Worm (Caenorhabditis elegans) whole organism, dauer: ENCODE results near the gene ceh-87.
"Not testable (repeated sequence)": the region's sequence is repeated elsewhere in the genome, so short reads cannot be mapped to it uniquely, and the experiment has no call there.

Experiments
- unc-62 ChIP-seq: sonication (generic microtip); optimal IDR thresholded peaks from 2 replicates; lab custom pipeline; 2017; ENCODE audit warnings: missing biosample characterization, missing genetic modification reagents, missing genetic modification characterization

The ceh-87 gene

ce11 chrII:2688616-2689015 lies 4.5 kb upstream of the ceh-87 start, which contains the start of gene nspf-2:
TSS of gene nspf-2 (plus strand) at chrII:2688916.
- TF ChIP-seq unc-62 (GFP tag; lab: Kevin White, UChicago), result not testable (repeated sequence)

- no peak for TF ChIP-seq unc-62 (GFP tag; lab: Kevin White, UChicago)
Observed at ce11 chrII:2686985-2687675, 3.0 kb upstream of the ceh-87 start, which contains the start of the genes sup-9 and nspf-1. TSS of gene sup-9 (minus strand) at chrII:2687027. TSS of gene nspf-1 (plus strand) at chrII:2687625.

- no peak for TF ChIP-seq unc-62 (GFP tag; lab: Kevin White, UChicago)
Observed at ce11 chrII:2684783-2685182, 675 bp upstream of the ceh-87 start.

ce11 chrII:2681118-2681517 lies 3.0 kb downstream of the ceh-87 start, which contains the start of gene F34D6.1:
TSS of gene F34D6.1 (minus strand) at chrII:2681218.
- no peak for TF ChIP-seq unc-62 (GFP tag; lab: Kevin White, UChicago)

DNA sequence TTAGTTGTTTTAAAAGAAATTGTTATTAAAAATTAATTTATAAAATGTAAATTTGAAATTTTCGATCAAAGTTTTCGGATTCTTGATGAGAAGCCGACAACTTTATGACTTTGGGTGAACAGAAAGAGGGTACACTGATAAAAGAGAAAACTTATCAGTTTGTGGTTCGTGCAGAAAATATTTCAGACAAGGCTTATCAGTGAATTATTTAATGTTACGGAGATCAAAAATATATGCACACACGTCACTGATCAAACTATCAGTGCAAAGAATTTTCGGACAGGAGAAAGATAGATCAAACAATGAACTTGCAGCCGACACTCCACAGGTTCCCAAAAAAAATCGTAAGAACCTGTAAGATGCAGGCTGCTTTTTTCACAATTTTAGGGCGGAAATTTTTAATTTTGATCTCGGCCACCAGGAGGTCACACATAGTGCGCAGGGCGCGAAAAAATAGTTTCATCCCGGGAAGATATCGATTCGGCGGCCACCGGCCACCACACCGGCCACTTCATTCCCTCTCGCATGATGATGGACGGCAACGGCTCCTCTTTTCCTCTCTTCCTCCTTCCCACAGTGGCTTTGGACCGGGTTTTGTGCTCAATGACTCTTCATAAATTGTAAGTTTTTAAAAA lies 6.5 kb downstream of the ceh-87 start, which contains the start of gene F22E5.17:
F22E5.17 (plus strand) TSS at position 508 of the 635 bp plus-strand sequence.
- no peak for TF ChIP-seq unc-62 (GFP tag; lab: Kevin White, UChicago)

DNA sequence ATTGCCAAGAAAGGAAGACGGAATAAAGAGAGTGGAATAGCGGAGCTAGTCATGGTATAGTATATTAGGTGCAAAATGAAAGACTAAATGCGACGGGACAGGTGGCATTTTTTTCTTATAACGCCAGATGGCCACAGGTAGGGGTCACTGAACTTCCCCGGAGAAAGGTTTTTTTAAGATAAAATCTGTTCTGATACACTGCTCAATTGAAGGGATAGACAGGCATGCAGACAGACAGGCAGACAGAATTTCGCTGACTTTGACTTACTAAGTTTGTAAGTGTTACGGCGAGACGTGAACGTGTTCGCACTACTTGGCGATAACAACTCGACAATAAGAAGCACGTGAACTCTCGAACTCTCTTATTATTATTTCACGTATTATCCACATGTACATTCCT lies 10.6 kb downstream of the ceh-87 start, which contains the start of the genes F22E5.20 and F22E5.1:
F22E5.20 (minus strand) TSS at position 101 of the 400 bp plus-strand sequence.
F22E5.1 (plus strand) TSS at position 242 of the 400 bp plus-strand sequence.
- TF ChIP-seq unc-62 (GFP tag; lab: Kevin White, UChicago), result not testable (repeated sequence)

- not testable (repeated sequence) for TF ChIP-seq unc-62 (GFP tag; lab: Kevin White, UChicago)
Observed at ce11 chrII:2672320-2672719, 11.8 kb downstream of the ceh-87 start, which contains the start of gene sri-57. TSS of gene sri-57 (minus strand) at chrII:2672420.

ce11 chrII:2665606-2666005 lies 18.5 kb downstream of the ceh-87 start, which contains the start of gene F22E5.22:
TSS of gene F22E5.22 (plus strand) at chrII:2665906.
- no peak for TF ChIP-seq unc-62 (GFP tag; lab: Kevin White, UChicago)

- not testable (repeated sequence) for TF ChIP-seq unc-62 (GFP tag; lab: Kevin White, UChicago)
Observed at ce11 chrII:2665081-2665480, 19.0 kb downstream of the ceh-87 start, which contains the start of gene F22E5.2. TSS of gene F22E5.2 (plus strand) at chrII:2665381.

DNA sequence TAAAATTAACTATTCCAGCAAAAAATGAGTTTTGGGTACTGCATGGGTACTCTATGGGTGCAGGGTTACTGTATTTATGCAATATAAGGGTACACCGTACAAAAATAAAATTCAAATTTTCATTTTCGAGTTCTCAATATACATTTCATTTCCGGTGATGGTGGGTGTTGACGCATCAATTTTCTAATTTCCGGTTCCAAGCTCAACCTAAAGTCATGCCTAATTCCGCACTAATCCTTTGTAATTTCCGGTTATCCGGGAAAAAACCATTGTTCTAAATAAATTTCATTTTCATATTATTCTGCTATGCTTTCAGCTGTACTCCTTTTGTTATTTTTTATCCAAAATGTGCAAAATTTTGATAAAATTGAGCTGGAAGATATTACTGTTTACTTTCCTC lies 24.7 kb downstream of the ceh-87 start, which contains the start of gene gcy-21:
gcy-21 (plus strand) TSS at position 301 of the 400 bp plus-strand sequence.
- TF ChIP-seq unc-62 (GFP tag; lab: Kevin White, UChicago), result no peak

- TF ChIP-seq unc-62 (GFP tag; lab: Kevin White, UChicago), result no peak
Observed at ce11 chrII:2656606-2657005, 27.5 kb downstream of the ceh-87 start, which contains the start of gene sri-47. TSS of gene sri-47 (plus strand) at chrII:2656906.

DNA sequence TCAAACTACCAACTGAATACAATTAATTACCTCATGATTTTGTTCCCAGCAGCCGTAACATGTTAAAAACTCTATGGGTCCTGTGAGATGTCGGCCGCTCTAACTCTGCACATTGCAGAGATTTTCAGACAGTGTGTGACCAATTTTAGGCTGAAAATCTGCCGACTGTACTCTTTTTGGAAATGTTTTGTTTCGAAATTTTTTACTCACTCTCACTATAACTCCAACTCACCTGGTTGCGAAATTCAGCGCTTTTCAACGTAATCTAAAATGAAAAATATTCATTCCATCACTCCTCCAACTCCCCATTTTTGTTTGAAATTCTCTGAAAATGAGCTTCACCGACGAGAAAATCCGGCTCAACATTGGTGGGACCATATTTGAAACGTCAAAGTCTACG lies 34.6 kb downstream of the ceh-87 start, which contains the start of the genes F22E5.13 and F22E5.6:
F22E5.13 (minus strand) TSS at position 101 of the 400 bp plus-strand sequence.
F22E5.6 (plus strand) TSS at position 297 of the 400 bp plus-strand sequence.
- no peak for TF ChIP-seq unc-62 (GFP tag; lab: Kevin White, UChicago)

DNA sequence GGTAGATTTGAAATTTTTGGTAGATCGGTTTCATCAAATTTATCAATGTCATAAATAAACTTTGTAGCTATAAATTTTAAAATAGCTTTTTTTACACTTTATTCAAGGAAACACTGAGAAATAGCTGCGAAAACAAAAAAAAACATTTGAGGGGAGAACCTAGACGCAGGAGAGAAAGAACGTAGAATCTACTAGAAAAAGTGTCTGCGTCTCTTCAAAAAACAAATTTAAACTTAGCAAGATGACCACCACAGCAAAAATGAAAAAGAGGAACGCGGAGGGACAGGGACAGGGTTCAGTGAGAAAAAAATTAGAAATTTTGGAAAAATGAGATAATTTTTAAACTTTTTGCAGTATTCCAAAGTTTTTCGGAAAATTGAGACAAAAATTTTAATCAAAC lies 35.1 kb downstream of the ceh-87 start:
- no peak for TF ChIP-seq unc-62 (GFP tag; lab: Kevin White, UChicago)

DNA sequence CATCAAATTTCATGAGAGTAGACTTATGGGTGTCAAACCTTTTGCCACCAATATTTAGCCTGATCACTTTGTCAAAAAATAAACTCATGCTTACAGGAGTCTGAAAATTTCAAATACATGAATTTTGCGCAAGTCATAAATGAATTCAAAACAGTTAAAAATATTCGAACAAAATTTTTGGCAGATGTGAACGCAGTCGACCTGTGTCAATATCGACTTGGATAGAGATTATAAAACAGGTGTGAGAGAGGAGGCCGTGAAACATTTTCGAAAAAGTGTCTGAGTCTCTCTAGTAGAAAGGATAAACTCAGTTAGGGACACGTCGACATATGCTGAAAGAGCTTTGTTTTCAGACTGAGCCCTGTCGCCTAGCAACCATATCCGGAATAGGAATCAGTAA lies 37.4 kb downstream of the ceh-87 start, which contains the start of gene F22E5.12:
F22E5.12 (minus strand) TSS at position 101 of the 400 bp plus-strand sequence.
- TF ChIP-seq unc-62 (GFP tag; lab: Kevin White, UChicago), result not testable (repeated sequence)

DNA sequence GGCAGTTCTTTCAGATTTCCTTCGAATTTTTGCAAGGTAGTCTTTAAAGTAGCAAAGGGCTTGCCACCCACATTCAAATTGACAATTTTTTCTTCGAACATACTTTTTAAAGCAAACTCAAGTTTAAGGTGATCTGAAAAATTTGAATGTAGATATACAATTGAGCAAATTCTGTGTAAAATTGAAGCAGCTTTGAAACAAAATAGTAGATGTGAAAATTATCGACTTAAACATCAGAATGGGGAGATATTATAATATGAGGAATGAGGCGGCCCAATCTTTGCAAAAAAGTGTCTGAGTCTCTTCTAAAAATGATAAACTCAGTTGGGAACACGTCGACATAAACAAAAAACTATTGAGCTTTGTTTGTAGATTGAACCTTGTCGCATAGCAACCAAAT lies 39.6 kb downstream of the ceh-87 start, which contains the start of gene F22E5.11:
F22E5.11 (minus strand) TSS at position 101 of the 400 bp plus-strand sequence.
- TF ChIP-seq unc-62 (GFP tag; lab: Kevin White, UChicago), result no peak
